Fruit fly (Drosophila melanogaster) whole organism, embryonic: ENCODE measurements around the gene red.

Source experiments
- Abd-B ChIP-seq: fragments of 200-800 bp; sonication (Bioruptor generic); optimal IDR thresholded peaks from 2 replicates; lab custom pipeline; 2018; ENCODE audit warnings: missing biosample characterization, mild to moderate bottlenecking, missing genetic modification characterization, moderate library complexity
- CG10267 ChIP-seq: fragments of 200-800 bp; sonication (Bioruptor generic); optimal IDR thresholded peaks from 2 replicates; lab custom pipeline; 2018; ENCODE audit warnings: missing biosample characterization, mild to moderate bottlenecking, missing genetic modification characterization, moderate library complexity
- CG10321 ChIP-seq: fragments of 200-800 bp; sonication (Bioruptor generic); IDR thresholded peaks from 2 replicates; pipeline ENCODE4 v1.3.6; 2022; ENCODE audit warnings: missing biosample characterization, missing genetic modification characterization
- CG12299 ChIP-seq: fragments of 200-800 bp; sonication (Bioruptor generic); optimal IDR thresholded peaks from 2 replicates; lab custom pipeline; 2018; ENCODE audit warnings: missing biosample characterization, mild to moderate bottlenecking, missing genetic modification characterization
- CG12659 ChIP-seq: fragments of 200-800 bp; sonication (Bioruptor generic); optimal IDR thresholded peaks from 3 replicates; lab custom pipeline; 2017; ENCODE audit warnings: mild to moderate bottlenecking, missing biosample characterization, missing genetic modification reagents, missing genetic modification characterization
- CG17186 ChIP-seq: fragments of 200-800 bp; sonication (Bioruptor generic); optimal IDR thresholded peaks from 3 replicates; lab custom pipeline; 2017; ENCODE audit warnings: missing biosample characterization, missing genetic modification reagents, missing genetic modification characterization
- CG1832 ChIP-seq: fragments of 200-800 bp; sonication (Bioruptor generic); optimal IDR thresholded peaks from 2 replicates; lab custom pipeline; 2017; ENCODE audit warnings: missing biosample characterization, mild to moderate bottlenecking, missing genetic modification characterization, inconsistent platforms
- CG18764 ChIP-seq: fragments of 200-800 bp; sonication (Bioruptor generic); optimal IDR thresholded peaks from 3 replicates; lab custom pipeline; 2016; ENCODE audit warnings: missing biosample characterization, missing genetic modification characterization
- CG3407 ChIP-seq: fragments of 200-800 bp; sonication (Bioruptor generic); optimal IDR thresholded peaks from 2 replicates; lab custom pipeline; 2018; ENCODE audit warnings: missing biosample characterization, mild to moderate bottlenecking, missing genetic modification characterization
- CG3995 ChIP-seq: fragments of 200-800 bp; sonication (Bioruptor generic); optimal IDR thresholded peaks from 3 replicates; lab custom pipeline; 2016; ENCODE audit warnings: missing biosample characterization, missing genetic modification characterization
- CG42726 ChIP-seq: fragments of 200-800 bp; sonication (Bioruptor generic); IDR thresholded peaks from 2 replicates; pipeline ENCODE4 v1.3.6; 2022; ENCODE audit warnings: missing biosample characterization, missing genetic modification characterization; ENCODE audit not compliant: partially characterized antibody
- CG4328 ChIP-seq: fragments of 200-800 bp; sonication (Bioruptor generic); optimal IDR thresholded peaks from 3 replicates; lab custom pipeline; 2017; ENCODE audit warnings: missing biosample characterization, missing genetic modification reagents, missing genetic modification characterization
- CG4617 ChIP-seq: fragments of 200-800 bp; sonication (Bioruptor generic); optimal IDR thresholded peaks from 3 replicates; lab custom pipeline; 2016; ENCODE audit warnings: missing biosample characterization, missing genetic modification characterization, borderline replicate concordance
- CG6791 ChIP-seq: fragments of 200-800 bp; sonication (Bioruptor generic); IDR thresholded peaks from 3 replicates; pipeline ENCODE4 v1.3.6; 2022; ENCODE audit warnings: missing biosample characterization, missing genetic modification characterization; ENCODE audit not compliant: partially characterized antibody
- CHES-1-like ChIP-seq: fragments of 200-800 bp; sonication (Bioruptor generic); optimal IDR thresholded peaks from 2 replicates; lab custom pipeline; 2016; ENCODE audit warnings: missing biosample characterization, missing genetic modification characterization
- Camta ChIP-seq: fragments of 200-800 bp; sonication (Bioruptor generic); optimal IDR thresholded peaks from 2 replicates; lab custom pipeline; 2016; ENCODE audit warnings: missing biosample characterization, missing genetic modification characterization
- Dek ChIP-seq: fragments of 200-800 bp; sonication (Bioruptor generic); optimal IDR thresholded peaks from 3 replicates; lab custom pipeline; 2019; ENCODE audit warnings: missing biosample characterization, mild to moderate bottlenecking, missing genetic modification characterization, moderate library complexity
- Dip2 ChIP-seq: fragments of 200-800 bp; sonication (Bioruptor generic); IDR thresholded peaks from 2 replicates; pipeline ENCODE4 v1.3.6; 2022; ENCODE audit warnings: missing biosample characterization, missing genetic modification characterization
- Dref ChIP-seq: fragments of 200-800 bp; sonication (Bioruptor generic); IDR thresholded peaks from 2 replicates; pipeline ENCODE4 v1.3.6; 2022; ENCODE audit warnings: missing biosample characterization, missing genetic modification characterization
- HLH4C ChIP-seq: fragments of 200-800 bp; sonication (Bioruptor generic); IDR thresholded peaks from 3 replicates; pipeline ENCODE4 v1.3.6; 2022; ENCODE audit warnings: missing biosample characterization, missing genetic modification characterization; ENCODE audit not compliant: partially characterized antibody
- Lhr ChIP-seq: fragments of 200-800 bp; sonication (Bioruptor generic); optimal IDR thresholded peaks from 3 replicates; lab custom pipeline; 2017; ENCODE audit warnings: mild to moderate bottlenecking, missing biosample characterization, missing genetic modification reagents, missing genetic modification characterization
- Med ChIP-seq: fragments of 200-800 bp; sonication (Bioruptor generic); peaks from one replicate; lab custom pipeline; 2016; ENCODE audit warnings: missing biosample characterization, missing genetic modification characterization, mild to moderate bottlenecking, inconsistent platforms, moderate library complexity
- NK7.1 ChIP-seq: fragments of 200-800 bp; sonication (Bioruptor generic); optimal IDR thresholded peaks from 3 replicates; lab custom pipeline; 2016; ENCODE audit warnings: missing biosample characterization, missing genetic modification characterization
- Pdp1 ChIP-seq, 2 experiments: fragments of 200-800 bp; sonication (Bioruptor generic); optimal IDR thresholded peaks; 3 replicates each; lab custom pipeline; 2016; ENCODE audit warnings: missing biosample characterization in 2 of 2, missing genetic modification characterization in 2 of 2, mild to moderate bottlenecking in 1 of 2, moderate library complexity in 1 of 2
- Rfx ChIP-seq: fragments of 200-800 bp; sonication (Bioruptor generic); IDR thresholded peaks from 2 replicates; pipeline ENCODE4 v1.3.6; 2022; ENCODE audit warnings: missing biosample characterization, missing genetic modification characterization
- Sin3A ChIP-seq: fragments of >200 bp; optimal IDR thresholded peaks from 2 replicates; lab custom pipeline; 2018
- Stat92E ChIP-seq, 3 experiments: fragments of >200 bp in 2 of 3; fragments of 200-800 bp in 1 of 3; sonication (Bioruptor generic) in 1 of 3; optimal IDR thresholded peaks; 2 replicates each; lab custom pipeline; 2017 to 2019; ENCODE audit warnings: missing biosample characterization in 3 of 3, missing genetic modification characterization in 3 of 3, mild to moderate bottlenecking in 1 of 3, moderate library complexity in 1 of 3
- abd-A ChIP-seq: fragments of 200-800 bp; sonication (Bioruptor generic); optimal IDR thresholded peaks from 3 replicates; lab custom pipeline; 2019; ENCODE audit warnings: missing biosample characterization, mild to moderate bottlenecking, missing genetic modification characterization, moderate library complexity
- ato ChIP-seq: fragments of 200-800 bp; sonication (Bioruptor generic); IDR thresholded peaks from 2 replicates; pipeline ENCODE4 v1.3.6; 2022; ENCODE audit warnings: missing biosample characterization, missing genetic modification characterization; ENCODE audit not compliant: partially characterized antibody
- cad ChIP-seq: fragments of >200 bp; optimal IDR thresholded peaks from 2 replicates; lab custom pipeline; 2017; ENCODE audit warnings: missing biosample characterization, missing genetic modification characterization
- chinmo ChIP-seq: fragments of 200-800 bp; sonication (Bioruptor generic); IDR thresholded peaks from 4 replicates; pipeline ENCODE4 v1.3.6; 2022; ENCODE audit warnings: missing biosample characterization, missing genetic modification characterization; ENCODE audit not compliant: partially characterized antibody
- ftz-f1 ChIP-seq: fragments of 200-800 bp; sonication (Bioruptor generic); optimal IDR thresholded peaks from 2 replicates; lab custom pipeline; 2016; ENCODE audit warnings: missing biosample characterization, missing genetic modification characterization
- gfzf ChIP-seq: fragments of 200-800 bp; sonication (Bioruptor generic); optimal IDR thresholded peaks from 2 replicates; lab custom pipeline; 2016; ENCODE audit warnings: missing biosample characterization, mild to moderate bottlenecking, missing genetic modification characterization, moderate library complexity
- grn ChIP-seq: fragments of 200-800 bp; sonication (Bioruptor generic); optimal IDR thresholded peaks from 3 replicates; lab custom pipeline; 2017; ENCODE audit warnings: missing biosample characterization, missing genetic modification characterization
- her ChIP-seq: fragments of 200-800 bp; sonication (Bioruptor generic); optimal IDR thresholded peaks from 2 replicates; lab custom pipeline; 2016; ENCODE audit warnings: missing biosample characterization, missing genetic modification characterization
- insv ChIP-seq, 2 experiments: fragments of 200-800 bp; sonication (Bioruptor generic); optimal IDR thresholded peaks; 3 replicates each; lab custom pipeline; 2016 to 2018; ENCODE audit warnings: missing biosample characterization in 2 of 2, missing genetic modification characterization in 2 of 2
- jigr1 ChIP-seq: fragments of 200-800 bp; sonication (Bioruptor generic); IDR thresholded peaks from 3 replicates; pipeline ENCODE4 v1.3.6; 2022; ENCODE audit warnings: missing biosample characterization, missing genetic modification characterization
- mld ChIP-seq: fragments of 200-800 bp; sonication (Bioruptor generic); IDR thresholded peaks from 3 replicates; pipeline ENCODE4 v1.3.6; 2022; ENCODE audit warnings: missing biosample characterization, missing genetic modification characterization; ENCODE audit not compliant: partially characterized antibody
- nerfin-2 ChIP-seq: fragments of 200-800 bp; sonication (Bioruptor generic); IDR thresholded peaks from 2 replicates; pipeline ENCODE4 v1.3.6; 2022; ENCODE audit warnings: missing biosample characterization, missing genetic modification characterization; ENCODE audit not compliant: partially characterized antibody
- onecut ChIP-seq: fragments of 200-800 bp; sonication (Bioruptor generic); IDR thresholded peaks from 2 replicates; pipeline ENCODE4 v1.3.6; 2022; ENCODE audit warnings: missing biosample characterization, missing genetic modification characterization
- phol ChIP-seq: fragments of 200-800 bp; sonication (Bioruptor generic); optimal IDR thresholded peaks from 3 replicates; lab custom pipeline; 2018; ENCODE audit warnings: missing biosample characterization, mild to moderate bottlenecking, missing genetic modification characterization, moderate library complexity
- pros ChIP-seq: fragments of 200-800 bp; sonication (Bioruptor generic); optimal IDR thresholded peaks from 3 replicates; lab custom pipeline; 2019; ENCODE audit warnings: missing biosample characterization, mild to moderate bottlenecking, missing genetic modification characterization, moderate library complexity
- sens ChIP-seq: fragments of 200-800 bp; sonication (Bioruptor generic); peaks from one replicate; lab custom pipeline; 2016; ENCODE audit warnings: missing biosample characterization, missing genetic modification characterization
- sob ChIP-seq: fragments of 200-800 bp; sonication (Bioruptor generic); IDR thresholded peaks from 2 replicates; pipeline ENCODE4 v1.3.6; 2022; ENCODE audit warnings: missing biosample characterization, missing genetic modification characterization

The red gene

dm6 chr3R:14299891-14300290 lies 11.0 kb downstream of the red start (continued):
- TF ChIP-seq CG18764 (GFP tag; lab: Kevin White, UChicago), result no peak
- peak; percentile 14 for TF ChIP-seq CG3407 (GFP tag; lab: Kevin White, UChicago)
- peak; percentile 19 for TF ChIP-seq Camta
- no peak for TF ChIP-seq ato (GFP tag; lab: Robert Waterston, UW)

dm6 chr3R:14302128-14302527 lies 13.3 kb downstream of the red start, which contains the start of gene IFT54:
TSS of gene IFT54 (plus strand) at chr3R:14302428.
- TF ChIP-seq CG12299 (tag; lab: Kevin White, UChicago) (no peak), sob (0 out of 2 replicates have a peak, but pooled peaks have one; percentile 14), Rfx (GFP tag; lab: Robert Waterston, UW) (peak; percentile 24; the same call in 1 of the 2 replicates)
- TF ChIP-seq, all 482 proteins: peak for 2

dm6 chr3R:14307972-14308673 lies 19.3 kb downstream of the red start:
- TF ChIP-seq mld (GFP tag; lab: Robert Waterston, UW), result 0 out of 3 replicates have a peak, but pooled peaks have one; percentile 25
- TF ChIP-seq NK7.1, result peak; percentile 27
- peak; percentile 58 for TF ChIP-seq cad
- TF ChIP-seq chinmo, result 0 out of 4 replicates have a peak, but pooled peaks have one; percentile 72
- TF ChIP-seq CG10321, result peak; percentile 88
- peak; percentile 65 for TF ChIP-seq CG1832 (GFP tag; lab: Kevin White, UChicago)
- TF ChIP-seq Sin3A, result peak; percentile 1
- TF ChIP-seq CG4328 (GFP tag; lab: Kevin White, UChicago), result no peak
- no peak for TF ChIP-seq Dip2 (GFP tag; lab: Robert Waterston, UW)
- TF ChIP-seq insv (GFP tag; optimal IDR thresholded peaks at IDR 0.05; lab: Kevin White, UChicago), result peak in 1 of 2 experiments; percentile 82
- peak; percentile 90 for TF ChIP-seq grn (GFP tag; lab: Kevin White, UChicago)
- TF ChIP-seq sens (GFP tag; lab: Kevin White, UChicago), result peak; percentile 86
- TF ChIP-seq Med, result peak; percentile 79
- peak; percentile 87 for TF ChIP-seq onecut (GFP tag; lab: Robert Waterston, UW)
- TF ChIP-seq ftz-f1 (GFP tag; lab: Kevin White, UChicago), result peak; percentile 95
- no peak for TF ChIP-seq Lhr (GFP tag; lab: Kevin White, UChicago)
- TF ChIP-seq CG3995 (GFP tag; lab: Kevin White, UChicago), result peak; percentile 35
- no peak for TF ChIP-seq jigr1 (GFP tag; lab: Robert Waterston, UW)
- TF ChIP-seq Abd-B (GFP tag; lab: Kevin White, UChicago), result peak; percentile 63
- TF ChIP-seq HLH4C (GFP tag; lab: Robert Waterston, UW), result 0 out of 3 replicates have a peak, but pooled peaks have one; percentile 25
- peak; percentile 18 for TF ChIP-seq CG17186 (GFP tag; lab: Kevin White, UChicago)
- peak; percentile 8 for TF ChIP-seq CHES-1-like (GFP tag; lab: Kevin White, UChicago)
- TF ChIP-seq Pdp1 (GFP tag; optimal IDR thresholded peaks at IDR 0.05; lab: Kevin White, UChicago), result peak in 1 of 2 experiments; percentile 12
- TF ChIP-seq CG6791 (GFP tag; lab: Robert Waterston, UW), result peak; percentile 55; the same call in 1 of the 3 replicates
- TF ChIP-seq phol, result peak; percentile 91
- peak; percentile 67 for TF ChIP-seq pros (GFP tag; lab: Kevin White, UChicago)
- TF ChIP-seq nerfin-2, result peak; percentile 51; the same call in 1 of the 2 replicates
- peak; percentile 17 for TF ChIP-seq her (GFP tag; lab: Kevin White, UChicago)
- TF ChIP-seq Dref, result peak; percentile 23
- no peak for TF ChIP-seq Stat92E (GFP tag; optimal IDR thresholded peaks at IDR 0.05; lab: Kevin White, UChicago)
- TF ChIP-seq gfzf, result peak; percentile 67
- TF ChIP-seq CG42726 (GFP tag; lab: Robert Waterston, UW), result 0 out of 2 replicates have a peak, but pooled peaks have one; percentile 36
- peak; percentile 14 for TF ChIP-seq CG12659 (GFP tag; lab: Kevin White, UChicago)
- no peak for TF ChIP-seq abd-A
- peak; percentile 91 for TF ChIP-seq CG4617 (GFP tag; lab: Kevin White, UChicago)
- TF ChIP-seq Dek (tag; lab: Kevin White, UChicago), result peak; percentile 39
- TF ChIP-seq CG10267, result no peak
